Fruit fly (Drosophila melanogaster): ENCODE data around the gene BigH1.

BigH1 gene

dm6 chr3R:14707703-14708643, 44.7 kb downstream of the BigH1 start (continued):
- TF ChIP-seq CG15269 (tag; optimal IDR thresholded peaks at IDR 0.05) (peak; percentile 28), ERR (GFP tag; optimal IDR thresholded peaks at IDR 0.05) (no peak), chinmo (GFP tag; IDR thresholded peaks at IDR 0.05; ENCODE audit: partially characterized antibody) (peak; percentile 89; the same call in 3 of the 4 replicates), HmgZ (tag; optimal IDR thresholded peaks at IDR 0.05) (no peak), CG12769 (tag; optimal IDR thresholded peaks at IDR 0.05) (peak; percentile 36), Nf-YC (tag; optimal IDR thresholded peaks at IDR 0.05) (no peak), CG32532 (GFP tag; IDR thresholded peaks at IDR 0.05) (peak; percentile 36; the same call in 1 of the 2 replicates), CG8290 (GFP tag; optimal IDR thresholded peaks at IDR 0.05) (no peak), CG8290 (tag; optimal IDR thresholded peaks at IDR 0.05) (peak in 1 of 2 experiments; percentile 57), gro (GFP tag; optimal IDR thresholded peaks at IDR 0.05) (no peak), CG10274 (GFP tag; optimal IDR thresholded peaks at IDR 0.05) (no peak), CG9876 (GFP tag; optimal IDR thresholded peaks at IDR 0.05) (no peak), CG9932 (GFP tag; IDR thresholded peaks at IDR 0.05) (peak; percentile 20; the same call in 1 of the 2 replicates), grn (GFP tag; optimal IDR thresholded peaks at IDR 0.05) (peak; percentile 30), Dip3 (GFP tag; optimal IDR thresholded peaks at IDR 0.05) (no peak), CG5245 (GFP tag; optimal IDR thresholded peaks at IDR 0.05) (no peak), Dll (GFP tag; IDR thresholded peaks at IDR 0.05; ENCODE audit: partially characterized antibody) (no peak), Bteb2 (GFP tag; optimal IDR thresholded peaks at IDR 0.05) (no peak), ftz-f1 (GFP tag; optimal IDR thresholded peaks at IDR 0.05) (no peak), slp2 (GFP tag; optimal IDR thresholded peaks at IDR 0.05) (no peak), Awh (GFP tag; IDR thresholded peaks at IDR 0.05) (peak; percentile 88), vvl (GFP tag; IDR thresholded peaks at IDR 0.05) (peak; percentile 86; the same call in 1 of the 2 replicates)

DNA sequence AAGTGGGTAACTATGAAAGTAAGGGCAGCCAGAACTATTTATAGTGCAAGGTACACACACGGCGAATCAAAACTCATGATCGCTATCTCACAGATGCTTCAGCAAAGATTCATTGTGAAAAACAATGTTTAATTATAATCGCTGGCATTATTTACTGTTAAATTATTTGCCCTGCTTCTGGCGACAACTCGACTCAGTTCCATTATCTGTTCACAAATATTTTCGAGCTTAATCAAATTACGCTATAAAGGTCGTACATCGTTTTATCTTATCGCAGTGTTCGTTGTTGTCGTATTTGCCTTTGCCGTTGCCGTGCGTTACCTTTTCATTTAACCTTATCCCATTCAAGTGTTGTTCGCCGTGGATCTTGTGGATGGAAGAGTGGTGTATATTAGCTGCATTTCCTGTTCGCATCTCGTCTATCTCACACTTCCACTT, 45.7 kb downstream of the BigH1 start:
- TF ChIP-seq Hmr (GFP tag; optimal IDR thresholded peaks at IDR 0.05) (no peak), Taf1 (GFP tag; IDR thresholded peaks at IDR 0.05) (no peak), CG10654 (GFP tag; optimal IDR thresholded peaks at IDR 0.05) (no peak), Camta (GFP tag; optimal IDR thresholded peaks at IDR 0.05) (no peak), Bteb2 (GFP tag; optimal IDR thresholded peaks at IDR 0.05) (no peak), grau (tag; optimal IDR thresholded peaks at IDR 0.05) (no peak), wdn (GFP tag; IDR thresholded peaks at IDR 0.05) (no peak), Dfd (GFP tag; optimal IDR thresholded peaks at IDR 0.05) (no peak), CG7372 (GFP tag; IDR thresholded peaks at IDR 0.05) (no peak), CG8089 (GFP tag; optimal IDR thresholded peaks at IDR 0.05) (no peak), CG18599 (GFP tag; optimal IDR thresholded peaks at IDR 0.05) (peak; percentile 11), tio (GFP tag; optimal IDR thresholded peaks at IDR 0.05) (no peak), Jarid2 (GFP tag; optimal IDR thresholded peaks at IDR 0.05) (no peak), CG17568 (GFP tag; optimal IDR thresholded peaks at IDR 0.05) (peak; percentile 36), CG14710 (tag; optimal IDR thresholded peaks at IDR 0.05) (no peak), z (GFP tag; IDR thresholded peaks at IDR 0.05) (no peak), CG14860 (GFP tag; IDR thresholded peaks at IDR 0.05; ENCODE audit: partially characterized antibody) (no peak), shn (GFP tag; optimal IDR thresholded peaks at IDR 0.05) (no peak), CG3163 (GFP tag; optimal IDR thresholded peaks at IDR 0.05) (no peak), Ets97D (GFP tag; optimal IDR thresholded peaks at IDR 0.05) (no peak), Rx (GFP tag; IDR thresholded peaks at IDR 0.05) (no peak), CG6272 (GFP tag; IDR thresholded peaks at IDR 0.05) (no peak), ash1 (GFP tag; optimal IDR thresholded peaks at IDR 0.05) (no peak), pan (optimal IDR thresholded peaks at IDR 0.05) (no peak), pan (GFP tag; optimal IDR thresholded peaks at IDR 0.05 in 1 of 2, IDR thresholded peaks at IDR 0.05 in 1 of 2) (no peak), CG7839 (tag; optimal IDR thresholded peaks at IDR 0.05) (no peak), caup (GFP tag; optimal IDR thresholded peaks at IDR 0.05; ENCODE audit: severe bottlenecking) (peak; percentile 30), Mrtf (GFP tag; IDR thresholded peaks at IDR 0.05) (no peak), ems (GFP tag; optimal IDR thresholded peaks at IDR 0.05) (no peak)

Data from whole organism, embryonic.